Fruit fly (Drosophila melanogaster): ENCODE measurements around the gene Dpck.
A peak's percentile ranks its signal among the peaks of the same experiment; 100 is the strongest.

Gene Dpck

DNA sequence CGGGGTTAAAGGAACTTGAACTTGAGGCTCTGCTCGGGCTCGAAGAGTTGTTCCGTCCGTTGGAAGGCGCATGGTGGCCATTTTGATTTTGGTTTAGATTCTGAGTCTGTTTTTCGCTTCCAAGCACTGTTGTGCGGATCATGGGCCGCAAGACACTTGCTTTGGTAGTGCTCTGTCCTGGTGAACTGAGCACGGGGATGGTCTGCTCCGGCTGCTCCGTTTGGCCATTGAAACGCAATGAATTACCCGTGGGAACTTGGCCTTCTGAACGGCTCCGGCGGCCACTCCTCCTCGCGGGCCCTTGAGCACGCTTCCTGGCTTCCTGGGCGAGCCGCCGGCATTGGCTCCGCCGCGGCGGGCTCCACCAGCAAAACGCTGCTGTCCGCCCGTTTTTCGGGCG, 2.3 kb upstream of the Dpck start (continued):
- TF ChIP-seq fru (optimal IDR thresholded peaks at IDR 0.05), result no peak
- no peak for TF ChIP-seq zfh2 (GFP tag; optimal IDR thresholded peaks at IDR 0.05)
- TF ChIP-seq CG11560 (tag; IDR thresholded peaks at IDR 0.05), result no peak
- no peak for TF ChIP-seq CG6683 (GFP tag; optimal IDR thresholded peaks at IDR 0.05)
- no peak for TF ChIP-seq CG2116 (GFP tag; optimal IDR thresholded peaks at IDR 0.05)
- TF ChIP-seq CG15269 (tag; optimal IDR thresholded peaks at IDR 0.05), result no peak
- TF ChIP-seq scrt (GFP tag; optimal IDR thresholded peaks at IDR 0.05), result no peak
- TF ChIP-seq CG12391 (tag; optimal IDR thresholded peaks at IDR 0.05), result no peak
- TF ChIP-seq Nf-YA (GFP tag; IDR thresholded peaks at IDR 0.05), result no peak
- no peak for TF ChIP-seq fu2 (GFP tag; optimal IDR thresholded peaks at IDR 0.05)
- TF ChIP-seq mld (GFP tag; IDR thresholded peaks at IDR 0.05; ENCODE audit: partially characterized antibody), result no peak
- no peak for TF ChIP-seq Hsf (GFP tag; optimal IDR thresholded peaks at IDR 0.05)
- TF ChIP-seq C15 (GFP tag; IDR thresholded peaks at IDR 0.05), result no peak
- TF ChIP-seq Doc3 (GFP tag; IDR thresholded peaks at IDR 0.05; ENCODE audit: partially characterized antibody), result no peak
- no peak for TF ChIP-seq unpg (GFP tag; optimal IDR thresholded peaks at IDR 0.05)
- TF ChIP-seq CG3065 (GFP tag; optimal IDR thresholded peaks at IDR 0.05), result no peak
- 0 out of 2 replicates have a peak, but pooled peaks have one; percentile 34 for TF ChIP-seq tna (GFP tag; IDR thresholded peaks at IDR 0.05; ENCODE audit: partially characterized antibody)
- TF ChIP-seq NFAT (GFP tag; IDR thresholded peaks at IDR 0.05), result no peak
- TF ChIP-seq Hey (tag; optimal IDR thresholded peaks at IDR 0.05), result no peak
- TF ChIP-seq Dbx (GFP tag; IDR thresholded peaks at IDR 0.05), result no peak
- TF ChIP-seq NfI (GFP tag; optimal IDR thresholded peaks at IDR 0.05), result no peak
- no peak for TF ChIP-seq unc-4 (GFP tag; IDR thresholded peaks at IDR 0.05; ENCODE audit: partially characterized antibody)
- no peak for TF ChIP-seq slbo (GFP tag; IDR thresholded peaks at IDR 0.05)
- TF ChIP-seq CG4820 (GFP tag; optimal IDR thresholded peaks at IDR 0.05), result no peak
- TF ChIP-seq stwl (tag; optimal IDR thresholded peaks at IDR 0.05), result no peak
- TF ChIP-seq CG8281 (tag; optimal IDR thresholded peaks at IDR 0.05), result no peak
- no peak for TF ChIP-seq CkIIα-i1 (GFP tag; IDR thresholded peaks at IDR 0.05)

DNA sequence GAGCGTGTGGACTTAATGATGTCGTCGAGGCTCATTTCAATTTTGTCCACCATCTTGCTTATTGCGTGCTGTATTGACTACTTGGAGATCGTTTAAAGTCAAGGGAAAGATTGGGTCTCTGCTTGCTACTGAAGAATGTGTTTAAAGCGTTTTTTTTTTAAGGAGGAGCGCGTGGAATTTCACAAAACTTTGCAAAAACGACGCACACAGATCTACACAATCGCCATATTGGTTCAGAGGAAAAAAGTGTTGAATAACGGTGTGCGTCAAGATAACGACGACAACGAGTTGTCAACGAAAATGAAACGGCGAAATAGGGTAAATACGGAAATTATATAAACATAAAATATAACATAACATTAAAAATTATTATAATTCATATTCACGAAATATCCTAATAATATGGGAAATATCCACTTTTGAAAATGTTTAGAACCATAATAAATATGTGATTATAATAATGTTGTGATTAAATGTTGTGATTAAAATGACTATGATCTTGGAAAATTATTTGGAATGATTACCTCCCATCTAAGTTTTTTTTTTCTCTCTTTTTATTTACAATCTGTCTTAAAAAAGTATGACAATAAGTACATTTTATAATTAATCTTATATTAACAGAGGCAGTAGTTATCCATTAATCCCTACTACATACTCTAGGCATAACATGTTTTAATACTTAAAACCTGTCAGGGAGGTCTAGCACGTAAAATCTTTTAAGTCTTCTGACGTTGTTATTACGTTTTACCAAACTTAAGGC, 1.6 kb upstream of the Dpck start, which contains the start of gene Ref1:
Gene Ref1, minus strand, starts transcription at position 231 of the 760 bp plus-strand sequence.
- no peak for TF ChIP-seq CG12942 (GFP tag; optimal IDR thresholded peaks at IDR 0.05)
- TF ChIP-seq Fer2 (tag; optimal IDR thresholded peaks at IDR 0.05), result no peak
- no peak for TF ChIP-seq yki (optimal IDR thresholded peaks at IDR 0.05)
- TF ChIP-seq CG11085 (GFP tag; IDR thresholded peaks at IDR 0.05), result no peak
- TF ChIP-seq Hr51 (GFP tag; optimal IDR thresholded peaks at IDR 0.05), result no peak
- no peak for TF ChIP-seq CG4360 (GFP tag; IDR thresholded peaks at IDR 0.05)
- TF ChIP-seq gsb (GFP tag; IDR thresholded peaks at IDR 0.05), result no peak
- TF ChIP-seq CrebB (tag; optimal IDR thresholded peaks at IDR 0.05), result no peak
- no peak for TF ChIP-seq CG4424 (GFP tag; optimal IDR thresholded peaks at IDR 0.05)
- no peak for TF ChIP-seq CG9797 (GFP tag; optimal IDR thresholded peaks at IDR 0.05)
- TF ChIP-seq CG15479 (GFP tag; optimal IDR thresholded peaks at IDR 0.05), result no peak
- no peak for TF ChIP-seq br (optimal IDR thresholded peaks at IDR 0.05)
- no peak for TF ChIP-seq CG11093 (GFP tag; IDR thresholded peaks at IDR 0.05)
- TF ChIP-seq trh (GFP tag; optimal IDR thresholded peaks at IDR 0.05), result no peak
- TF ChIP-seq pan (optimal IDR thresholded peaks at IDR 0.05), result no peak
- no peak for TF ChIP-seq pan (GFP tag; optimal IDR thresholded peaks at IDR 0.05 in 1 of 2, IDR thresholded peaks at IDR 0.05 in 1 of 2)
- TF ChIP-seq CG11695 (GFP tag; IDR thresholded peaks at IDR 0.05), result no peak
- TF ChIP-seq slbo (GFP tag; IDR thresholded peaks at IDR 0.05), result no peak
- TF ChIP-seq CG7928 (GFP tag; optimal IDR thresholded peaks at IDR 0.05), result no peak
- TF ChIP-seq CG2875 (GFP tag; optimal IDR thresholded peaks at IDR 0.05), result no peak
- no peak for TF ChIP-seq Elba2 (GFP tag; optimal IDR thresholded peaks at IDR 0.05)
- TF ChIP-seq CG4820 (GFP tag; optimal IDR thresholded peaks at IDR 0.05), result no peak
- no peak for TF ChIP-seq CG10321 (GFP tag; IDR thresholded peaks at IDR 0.05)
- no peak for TF ChIP-seq tin (GFP tag; optimal IDR thresholded peaks at IDR 0.05)
- no peak for TF ChIP-seq CG13624 (GFP tag; optimal IDR thresholded peaks at IDR 0.05)
- TF ChIP-seq NFAT (GFP tag; IDR thresholded peaks at IDR 0.05), result 0 out of 2 replicates have a peak, but pooled peaks have one; percentile 6
- no peak for TF ChIP-seq CG15269 (tag; optimal IDR thresholded peaks at IDR 0.05)
- TF ChIP-seq CG8478 (optimal IDR thresholded peaks at IDR 0.05), result no peak
- no peak for TF ChIP-seq Myb (GFP tag; optimal IDR thresholded peaks at IDR 0.05)

All from whole organism, embryonic.